Worm (Caenorhabditis elegans): ENCODE data around the gene Y43F8B.20.

DNA sequence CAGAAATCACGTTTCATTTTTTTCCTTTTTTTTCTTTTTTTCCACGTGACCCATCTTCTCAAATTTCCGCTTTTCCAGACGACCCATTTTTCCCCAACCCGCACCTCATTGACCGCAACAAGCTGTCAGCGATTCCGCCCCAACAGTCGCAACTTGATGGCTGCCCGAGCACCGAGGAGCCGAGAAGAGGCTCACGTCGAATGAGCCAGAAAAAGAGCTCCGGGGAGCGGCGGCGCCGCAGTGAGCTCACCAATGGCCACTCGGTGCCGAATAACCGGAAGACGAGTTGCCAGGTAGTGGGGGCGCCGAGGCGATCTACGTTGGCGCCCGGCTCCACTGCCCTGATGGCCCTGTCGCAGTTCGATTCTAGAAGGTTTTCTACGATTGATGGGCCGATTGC is 41.2 kb upstream of the Y43F8B.20 start:
- TF ChIP-seq cog-1 (tag; optimal IDR thresholded peaks at IDR 0.05) (no peak), ztf-29 (GFP tag; IDR thresholded peaks at IDR 0.05) (no peak), T22C8.4 (GFP tag; IDR thresholded peaks at IDR 0.05) (no peak), klf-2 (GFP tag; conservative IDR thresholded peaks at IDR 0.05) (no peak), ref-1 (GFP tag; conservative IDR thresholded peaks at IDR 0.05) (no peak), ztf-23 (GFP tag; IDR thresholded peaks at IDR 0.05) (no peak), flt-1 (GFP tag; IDR thresholded peaks at IDR 0.05) (no peak), tab-1 (GFP tag; IDR thresholded peaks at IDR 0.05) (no peak), med-1 (GFP tag; optimal IDR thresholded peaks at IDR 0.05; ENCODE audit: insufficient read depth) (no peak)

Data from whole organism, midembryonic.